Fruit fly (Drosophila melanogaster): ENCODE results near the gene FER.

Gene FER

dm6 chr3R:9395998-9396397 is 1.7 kb upstream of the FER start:
- TF ChIP-seq wek (GFP tag; optimal IDR thresholded peaks at IDR 0.05) (no peak), Elba2 (GFP tag; optimal IDR thresholded peaks at IDR 0.05) (no peak), Sox102F (GFP tag; optimal IDR thresholded peaks at IDR 0.05) (no peak), mam (GFP tag; optimal IDR thresholded peaks at IDR 0.05) (no peak), CG4360 (GFP tag; IDR thresholded peaks at IDR 0.05) (0 out of 2 replicates have a peak, but pooled peaks have one; percentile 11), CG10462 (GFP tag; optimal IDR thresholded peaks at IDR 0.05) (no peak), CG10959 (GFP tag; IDR thresholded peaks at IDR 0.05) (no peak), slp2 (GFP tag; optimal IDR thresholded peaks at IDR 0.05) (no peak), prd (optimal IDR thresholded peaks at IDR 0.05) (no peak), prd (GFP tag; IDR thresholded peaks at IDR 0.05) (0 out of 3 replicates have a peak, but pooled peaks have one; percentile 7), lab (GFP tag; optimal IDR thresholded peaks at IDR 0.05) (no peak), Ets65A (GFP tag) (no peak), Ravus (GFP tag; IDR thresholded peaks at IDR 0.05) (no peak), CG2199 (GFP tag; IDR thresholded peaks at IDR 0.05) (peak; percentile 57; the same call in 1 of the 3 replicates), CG12659 (GFP tag; optimal IDR thresholded peaks at IDR 0.05) (no peak), CG43689 (GFP tag; IDR thresholded peaks at IDR 0.05) (0 out of 2 replicates have a peak, but pooled peaks have one; percentile 6), CG9609 (GFP tag; optimal IDR thresholded peaks at IDR 0.05) (no peak), tna (GFP tag; IDR thresholded peaks at IDR 0.05; ENCODE audit: partially characterized antibody) (no peak), CG17359 (tag; optimal IDR thresholded peaks at IDR 0.05) (no peak), peb (GFP tag; IDR thresholded peaks at IDR 0.05) (no peak), bigmax (GFP tag; optimal IDR thresholded peaks at IDR 0.05) (no peak), chn (GFP tag; optimal IDR thresholded peaks at IDR 0.05) (no peak), sens (GFP tag) (peak; percentile 48), fd102C (GFP tag; optimal IDR thresholded peaks at IDR 0.05) (no peak), gcm (GFP tag; optimal IDR thresholded peaks at IDR 0.05) (no peak), CHES-1-like (GFP tag; optimal IDR thresholded peaks at IDR 0.05) (no peak), CG15479 (GFP tag; optimal IDR thresholded peaks at IDR 0.05) (no peak), Chrac-16 (GFP tag; optimal IDR thresholded peaks at IDR 0.05) (no peak), CG7786 (GFP tag; optimal IDR thresholded peaks at IDR 0.05) (no peak), bsh (GFP tag; optimal IDR thresholded peaks at IDR 0.05) (no peak), CG2202 (tag; optimal IDR thresholded peaks at IDR 0.05) (no peak), Med (GFP tag) (peak; percentile 69), CrebB (tag; optimal IDR thresholded peaks at IDR 0.05) (no peak), shn (GFP tag; optimal IDR thresholded peaks at IDR 0.05) (no peak), Max (GFP tag; optimal IDR thresholded peaks at IDR 0.05) (no peak), esg (GFP tag; conservative IDR thresholded peaks at IDR 0.05) (no peak), her (GFP tag; optimal IDR thresholded peaks at IDR 0.05) (no peak), D19A (tag; optimal IDR thresholded peaks at IDR 0.05) (peak; percentile 11), Poxn (GFP tag; IDR thresholded peaks at IDR 0.05) (no peak), nau (GFP tag; optimal IDR thresholded peaks at IDR 0.05) (no peak), pzg (GFP tag; optimal IDR thresholded peaks at IDR 0.05) (no peak), CG14965 (GFP tag; optimal IDR thresholded peaks at IDR 0.05; ENCODE audit: borderline replicate concordance) (no peak), Sin3A (optimal IDR thresholded peaks at IDR 0.05) (no peak), ems (GFP tag; optimal IDR thresholded peaks at IDR 0.05) (no peak), Fer1 (GFP tag; optimal IDR thresholded peaks at IDR 0.05) (no peak), CG13424 (tag; optimal IDR thresholded peaks at IDR 0.05) (no peak), exex (tag; optimal IDR thresholded peaks at IDR 0.05) (no peak), CG34422 (GFP tag; IDR thresholded peaks at IDR 0.05) (0 out of 3 replicates have a peak, but pooled peaks have one; percentile 17), scrt (GFP tag; optimal IDR thresholded peaks at IDR 0.05) (peak; percentile 53), ken (GFP tag; IDR thresholded peaks at IDR 0.05) (no peak), Xrp1 (GFP tag; IDR thresholded peaks at IDR 0.05) (no peak)

All from whole organism, embryonic.